Worm (Caenorhabditis elegans) whole organism, L3 larva: ENCODE results near the gene R02F2.9.
A peak's percentile ranks its signal among the peaks of the same experiment; 100 is the strongest.

ENCODE experiments used
- ama-1 ChIP-seq: fragments of 150-350 bp; optimal IDR thresholded peaks from 2 replicates; lab custom pipeline; 2018
- egl-27 ChIP-seq: sonication (generic microtip); optimal IDR thresholded peaks from 4 replicates; lab custom pipeline; 2017; ENCODE audit warnings: missing biosample characterization, missing genetic modification reagents, missing genetic modification characterization
- egl-5 ChIP-seq: fragments of 150-350 bp; optimal IDR thresholded peaks from 2 replicates; lab custom pipeline; 2017; ENCODE audit warnings: missing biosample characterization, missing genetic modification reagents, missing genetic modification characterization, inconsistent platforms
- elt-1 ChIP-seq: fragments of 150-350 bp; optimal IDR thresholded peaks from 2 replicates; lab custom pipeline; 2014; ENCODE audit warnings: missing biosample characterization, missing genetic modification characterization
- elt-2 ChIP-seq: sonication (generic microtip); optimal IDR thresholded peaks from 2 replicates; lab custom pipeline; 2016; ENCODE audit warnings: missing genetic modification reagents, mild to moderate bottlenecking, missing genetic modification characterization, missing compliant biosample characterization
- lin-39 ChIP-seq: fragments of 150-350 bp; optimal IDR thresholded peaks from 2 replicates; lab custom pipeline; 2018; ENCODE audit warnings: missing biosample characterization, missing genetic modification reagents, missing genetic modification characterization
- nhr-23 ChIP-seq: fragments of 150-350 bp; optimal IDR thresholded peaks from 2 replicates; lab custom pipeline; 2014; ENCODE audit warnings: missing biosample characterization, missing genetic modification reagents, missing genetic modification characterization
- nhr-25 ChIP-seq: sonication (generic microtip); optimal IDR thresholded peaks from 2 replicates; lab custom pipeline; 2017; ENCODE audit warnings: missing biosample characterization, missing genetic modification characterization
- pha-4 ChIP-seq: fragments of 150-350 bp; optimal IDR thresholded peaks from 2 replicates; lab custom pipeline; 2014; ENCODE audit warnings: missing biosample characterization, missing genetic modification reagents, missing genetic modification characterization
- sea-2 ChIP-seq: fragments of 150-350 bp; sonication (generic microtip); optimal IDR thresholded peaks from 4 replicates; lab custom pipeline; 2014; ENCODE audit warnings: missing biosample characterization, missing genetic modification reagents, missing genetic modification characterization
- unc-62 ChIP-seq: fragments of 150-350 bp; sonication (generic microtip); optimal IDR thresholded peaks from 4 replicates; lab custom pipeline; 2014; ENCODE audit warnings: missing biosample characterization, missing genetic modification reagents, missing genetic modification characterization
- zag-1 ChIP-seq: fragments of 150-350 bp; optimal IDR thresholded peaks from 2 replicates; lab custom pipeline; 2014; ENCODE audit warnings: missing biosample characterization, missing genetic modification characterization
- ztf-4 ChIP-seq: fragments of 150-350 bp; optimal IDR thresholded peaks from 2 replicates; lab custom pipeline; 2014; ENCODE audit warnings: missing biosample characterization, missing genetic modification characterization

DNA sequence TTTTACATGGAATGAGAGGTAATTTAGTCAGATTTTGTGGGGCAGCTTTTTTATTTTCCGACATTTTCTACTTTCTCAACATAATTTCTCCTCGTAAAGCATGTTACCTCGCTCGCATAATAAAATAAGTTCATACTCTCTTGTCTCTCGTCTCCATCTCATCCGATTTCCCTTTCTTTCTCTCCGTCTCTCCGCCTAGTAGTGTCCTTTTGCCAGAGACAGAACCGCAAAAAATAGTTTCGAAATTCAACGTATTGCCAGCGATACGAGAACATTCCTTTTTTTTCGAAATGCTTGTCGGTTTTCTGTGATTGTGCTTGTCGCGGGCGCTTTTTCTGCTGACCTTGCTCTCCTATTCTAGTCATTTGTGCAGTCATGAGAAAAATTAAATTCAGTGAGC is 5.2 kb downstream of the R02F2.9 start:
- TF ChIP-seq ztf-4 (tag; lab: Kevin White, UChicago) = peak; percentile 44
- TF ChIP-seq ama-1 (lab: Kevin White, UChicago) = peak; percentile 98
- TF ChIP-seq nhr-25 (tag; lab: Kevin White, UChicago) = peak; percentile 90
- peak; percentile 56 for TF ChIP-seq elt-2
- TF ChIP-seq sea-2 (GFP tag; lab: Kevin White, UChicago) = no peak
- TF ChIP-seq lin-39 (tag; lab: Kevin White, UChicago) = peak; percentile 4
- peak; percentile 12 for TF ChIP-seq egl-5 (tag; lab: Kevin White, UChicago)
- TF ChIP-seq zag-1 (tag; lab: Kevin White, UChicago) = no peak
- no peak for TF ChIP-seq pha-4 (tag; lab: Kevin White, UChicago)
- no peak for TF ChIP-seq egl-27
- TF ChIP-seq elt-1 = no peak
- peak; percentile 45 for TF ChIP-seq nhr-23 (tag; lab: Kevin White, UChicago)
- TF ChIP-seq unc-62 (GFP tag; lab: Kevin White, UChicago) = no peak
